Fruit fly (Drosophila melanogaster): ENCODE measurements around the gene IFT52.

dm6 chr2L:6562358-6562687 is 5.0 kb upstream of the IFT52 start:
- TF ChIP-seq ey (GFP tag; optimal IDR thresholded peaks at IDR 0.05) (no peak), GATAd (GFP tag; optimal IDR thresholded peaks at IDR 0.05) (no peak), h (GFP tag; optimal IDR thresholded peaks at IDR 0.05) (no peak), CrebA (GFP tag; optimal IDR thresholded peaks at IDR 0.05; ENCODE audit: borderline replicate concordance) (no peak), psq (GFP tag; optimal IDR thresholded peaks at IDR 0.05) (no peak), pan (optimal IDR thresholded peaks at IDR 0.05) (no peak), dl (GFP tag; optimal IDR thresholded peaks at IDR 0.05; ENCODE audit: insufficient read depth in 1 of 2, partially characterized antibody in 2 of 2) (no peak), tai (GFP tag; optimal IDR thresholded peaks at IDR 0.05) (no peak), usp (GFP tag; optimal IDR thresholded peaks at IDR 0.05) (no peak), Sp1 (GFP tag; optimal IDR thresholded peaks at IDR 0.05) (no peak), Jra (GFP tag; optimal IDR thresholded peaks at IDR 0.05) (no peak), Mio (GFP tag; optimal IDR thresholded peaks at IDR 0.05) (no peak)
